Fruit fly (Drosophila melanogaster): ENCODE results near the gene IleRS.

IleRS gene

dm6 chr3L:22287994-22288766, at the start of gene IleRS, which contains the start of gene Hem:
Gene IleRS, plus strand, starts transcription at chr3L:22288665.
Gene Hem, minus strand, starts transcription at chr3L:22288195.
- TF ChIP-seq CG9215 (GFP tag; IDR thresholded peaks at IDR 0.05) = peak; percentile 84
- no peak for TF ChIP-seq CG1603 (tag; optimal IDR thresholded peaks at IDR 0.05)
- peak; percentile 36; the same call in 1 of the 3 replicates for TF ChIP-seq mld (GFP tag; IDR thresholded peaks at IDR 0.05; ENCODE audit: partially characterized antibody)
- TF ChIP-seq knrl (GFP tag; IDR thresholded peaks at IDR 0.05; ENCODE audit: partially characterized antibody) = peak; percentile 72
- peak; percentile 94 for TF ChIP-seq tin (GFP tag; optimal IDR thresholded peaks at IDR 0.05)
- peak; percentile 82 for TF ChIP-seq seq (GFP tag; IDR thresholded peaks at IDR 0.05)
- peak; percentile 69 for TF ChIP-seq CG17912 (GFP tag; optimal IDR thresholded peaks at IDR 0.05)
- TF ChIP-seq dati (GFP tag; IDR thresholded peaks at IDR 0.05) = peak; percentile 80; the same call in 1 of the 2 replicates
- TF ChIP-seq CG8290 (GFP tag; optimal IDR thresholded peaks at IDR 0.05) = peak; percentile 90
- peak in 1 of 2 experiments; percentile 59 for TF ChIP-seq CG8290 (tag; optimal IDR thresholded peaks at IDR 0.05)
- TF ChIP-seq E2f1 (GFP tag; IDR thresholded peaks at IDR 0.05) = peak; percentile 89
- peak; percentile 62; the same call in 2 of the 3 replicates for TF ChIP-seq hb (GFP tag; IDR thresholded peaks at IDR 0.05; ENCODE audit: partially characterized antibody)
- TF ChIP-seq CG18476 (GFP tag; optimal IDR thresholded peaks at IDR 0.05) = peak; percentile 80
- TF ChIP-seq CG30431 (GFP tag; optimal IDR thresholded peaks at IDR 0.05) = peak; percentile 79
- TF ChIP-seq Sox102F (GFP tag; optimal IDR thresholded peaks at IDR 0.05) = peak; percentile 95
- peak; percentile 69 for TF ChIP-seq ac (GFP tag; optimal IDR thresholded peaks at IDR 0.05)
- TF ChIP-seq wdn (GFP tag; IDR thresholded peaks at IDR 0.05) = peak; percentile 71
- no peak for TF ChIP-seq Kr (GFP tag; optimal IDR thresholded peaks at IDR 0.05)
- peak; percentile 87 for TF ChIP-seq CG32767 (GFP tag; IDR thresholded peaks at IDR 0.05)
- peak; percentile 86 for TF ChIP-seq HHEX (GFP tag; optimal IDR thresholded peaks at IDR 0.05)
- TF ChIP-seq ro (GFP tag; IDR thresholded peaks at IDR 0.05) = peak; percentile 75
- TF ChIP-seq Mes4 (GFP tag; optimal IDR thresholded peaks at IDR 0.05) = peak; percentile 77
- TF ChIP-seq B-H1 (GFP tag; IDR thresholded peaks at IDR 0.05) = peak; percentile 87
- peak; percentile 93 for TF ChIP-seq dysf (GFP tag; IDR thresholded peaks at IDR 0.05)
- peak; percentile 73 for TF ChIP-seq Antp (GFP tag; optimal IDR thresholded peaks at IDR 0.05)
- peak; percentile 67 for TF ChIP-seq HLH4C (GFP tag; IDR thresholded peaks at IDR 0.05; ENCODE audit: partially characterized antibody)
- peak; percentile 88 for TF ChIP-seq HmgZ (tag; optimal IDR thresholded peaks at IDR 0.05)
- peak; percentile 91 for TF ChIP-seq CG18619 (GFP tag; optimal IDR thresholded peaks at IDR 0.05)
- TF ChIP-seq Awh (GFP tag; IDR thresholded peaks at IDR 0.05) = peak; percentile 82
- peak; percentile 78 for TF ChIP-seq CG3838 (GFP tag; optimal IDR thresholded peaks at IDR 0.05)
- TF ChIP-seq toy (GFP tag; IDR thresholded peaks at IDR 0.05) = peak; percentile 70
- TF ChIP-seq CG10321 (GFP tag; IDR thresholded peaks at IDR 0.05) = peak; percentile 43; the same call in 1 of the 2 replicates
- TF ChIP-seq caup (GFP tag; optimal IDR thresholded peaks at IDR 0.05; ENCODE audit: severe bottlenecking) = peak; percentile 89
- peak; percentile 85 for TF ChIP-seq onecut (GFP tag; IDR thresholded peaks at IDR 0.05)
- TF ChIP-seq CG10366 (GFP tag; IDR thresholded peaks at IDR 0.05) = peak; percentile 92
- peak; percentile 75 for TF ChIP-seq Nf-YA (GFP tag; IDR thresholded peaks at IDR 0.05)
- peak; percentile 91 for TF ChIP-seq CG11695 (GFP tag; IDR thresholded peaks at IDR 0.05)
- peak; percentile 85 for TF ChIP-seq CG3407 (GFP tag; optimal IDR thresholded peaks at IDR 0.05)
- TF ChIP-seq cato (GFP tag; optimal IDR thresholded peaks at IDR 0.05; ENCODE audit: borderline replicate concordance) = peak; percentile 88
- 0 out of 2 replicates have a peak, but pooled peaks have one; percentile 56 for TF ChIP-seq CG17612 (GFP tag; IDR thresholded peaks at IDR 0.05)
- TF ChIP-seq crc (GFP tag; optimal IDR thresholded peaks at IDR 0.05) = peak; percentile 77
- TF ChIP-seq pros (GFP tag; optimal IDR thresholded peaks at IDR 0.05) = no peak
- peak; percentile 81 for TF ChIP-seq Dll (GFP tag; IDR thresholded peaks at IDR 0.05; ENCODE audit: partially characterized antibody)
- TF ChIP-seq odd (GFP tag; optimal IDR thresholded peaks at IDR 0.05) = no peak
- TF ChIP-seq fd3F (GFP tag; optimal IDR thresholded peaks at IDR 0.05) = peak; percentile 90
- peak; percentile 78 for TF ChIP-seq run (tag; optimal IDR thresholded peaks at IDR 0.05)
- TF ChIP-seq Deaf1 (tag; optimal IDR thresholded peaks at IDR 0.05) = no peak
- TF ChIP-seq scrt (GFP tag; optimal IDR thresholded peaks at IDR 0.05) = no peak
- TF ChIP-seq CG30403 (GFP tag; optimal IDR thresholded peaks at IDR 0.05) = peak; percentile 96

Data from whole organism, embryonic.